Fruit fly (Drosophila melanogaster) whole organism, wandering third instar larva: Measurements from ENCODE around the gene Tbc1d22.

Source experiments
- Hr78 ChIP-seq: fragments of >200 bp; optimal IDR thresholded peaks from 2 replicates; lab custom pipeline; 2017; ENCODE audit warnings: missing biosample characterization, missing genetic modification characterization
- Myc ChIP-seq: fragments of >200 bp; optimal IDR thresholded peaks from 2 replicates; lab custom pipeline; 2017
- dmrt93B ChIP-seq: fragments of 200-800 bp; sonication (Bioruptor generic); optimal IDR thresholded peaks from 2 replicates; lab custom pipeline; 2018; ENCODE audit warnings: missing biosample characterization, mild to moderate bottlenecking, missing genetic modification characterization
- fru ChIP-seq: fragments of 200-800 bp; sonication (Bioruptor generic); optimal IDR thresholded peaks from 3 replicates; lab custom pipeline; 2016; ENCODE audit warnings: missing biosample characterization, mild to moderate bottlenecking, missing genetic modification characterization

DNA sequence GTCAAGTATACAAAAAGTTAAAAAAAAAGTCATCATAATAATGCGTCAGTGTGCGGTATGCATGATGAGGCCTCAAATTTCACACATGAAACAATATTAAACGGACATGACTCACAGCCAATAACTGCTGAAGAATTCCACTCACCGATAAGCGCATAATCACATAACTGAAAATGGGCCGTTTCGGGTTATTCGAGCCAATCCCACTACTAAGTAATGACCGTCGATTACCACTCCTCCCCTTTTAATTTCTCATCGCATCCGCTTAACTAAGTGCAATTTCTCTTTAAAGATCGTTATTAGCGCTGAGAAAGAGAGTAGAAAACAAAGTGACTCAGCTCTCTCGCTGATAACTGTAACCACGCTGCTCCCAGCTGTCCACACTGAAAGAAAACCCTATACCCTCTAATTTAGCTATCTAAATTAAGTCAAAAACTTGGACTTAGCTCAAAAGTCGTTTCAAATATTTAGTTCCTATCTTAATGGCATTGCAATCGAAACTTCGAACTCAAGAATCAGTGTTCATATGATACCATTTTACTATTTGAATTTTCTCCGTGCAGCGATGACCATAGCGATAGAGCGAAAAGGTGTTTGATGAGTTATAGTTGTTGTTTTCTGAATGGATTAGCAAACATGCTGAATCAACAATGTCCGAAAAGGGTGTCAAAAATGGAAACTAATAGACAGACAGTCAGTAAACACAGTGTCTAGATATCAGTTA lies 10.9 kb downstream of the Tbc1d22 start:
- TF ChIP-seq Myc (lab: Kevin White, UChicago) (no peak), dmrt93B (GFP tag; lab: Kevin White, UChicago) (no peak), fru (GFP tag; lab: Kevin White, UChicago) (peak; percentile 56), Hr78 (GFP tag; lab: Kevin White, UChicago) (no peak)
